Worm (Caenorhabditis elegans) whole organism, L4 larva: ENCODE results near the gene tsen-2.

Experiments used
- F10B5.3 ChIP-seq: sonication (generic microtip); optimal IDR thresholded peaks from 2 replicates; lab custom pipeline; 2016; ENCODE audit warnings: mild to moderate bottlenecking, missing genetic modification characterization, missing compliant biosample characterization
- R02D3.7 ChIP-seq: fragments of 150-350 bp; sonication (generic microtip); optimal IDR thresholded peaks from 3 replicates; lab custom pipeline; 2014; ENCODE audit warnings: missing biosample characterization, missing genetic modification characterization
- T26A8.4 ChIP-seq: fragments of 200-800 bp; sonication (Bioruptor generic); IDR thresholded peaks from 2 replicates; pipeline ENCODE4 v1.3.6; 2022; ENCODE audit warnings: missing genetic modification characterization, missing compliant biosample characterization
- Y5F2A.4 ChIP-seq: fragments of 200-800 bp; sonication (Bioruptor generic); optimal IDR thresholded peaks from 2 replicates; lab custom pipeline; 2018; ENCODE audit warnings: mild to moderate bottlenecking, missing genetic modification characterization, missing compliant biosample characterization
- aha-1 ChIP-seq: fragments of 150-350 bp; peaks from one replicate; lab custom pipeline; 2014; ENCODE audit warnings: missing biosample characterization, missing genetic modification characterization
- ama-1 ChIP-seq: fragments of 150-350 bp; optimal IDR thresholded peaks from 2 replicates; lab custom pipeline; 2014; ENCODE audit warnings: inconsistent platforms, mixed read lengths
- ceh-82 ChIP-seq: sonication (generic microtip); optimal IDR thresholded peaks from 2 replicates; lab custom pipeline; 2017; ENCODE audit warnings: missing biosample characterization, missing genetic modification characterization
- daf-16 ChIP-seq, 3 experiments: sonication (generic microtip); optimal IDR thresholded peaks; 2 replicates each; lab custom pipeline; 2016 to 2017; ENCODE audit warnings: missing genetic modification characterization in 3 of 3, missing genetic modification reagents in 3 of 3, mild to moderate bottlenecking in 2 of 3, missing compliant biosample characterization in 2 of 3, missing biosample characterization in 1 of 3, moderate library complexity in 1 of 3
- dmd-6 ChIP-seq: fragments of 200-800 bp; sonication (Bioruptor generic); IDR thresholded peaks from 2 replicates; pipeline ENCODE4 v1.3.6; 2022; ENCODE audit warnings: missing genetic modification reagents, missing genetic modification characterization, missing compliant biosample characterization
- dpl-1 ChIP-seq: fragments of 150-350 bp; optimal IDR thresholded peaks from 2 replicates; lab custom pipeline; 2014; ENCODE audit warnings: missing biosample characterization, missing genetic modification reagents, missing genetic modification characterization
- dve-1 ChIP-seq: sonication (generic microtip); optimal IDR thresholded peaks from 2 replicates; lab custom pipeline; 2017; ENCODE audit warnings: antibody characterized with exemption, mild to moderate bottlenecking, missing genetic modification characterization, missing compliant biosample characterization; ENCODE audit not compliant: insufficient read depth
- fos-1 ChIP-seq: fragments of 150-350 bp; optimal IDR thresholded peaks from 2 replicates; lab custom pipeline; 2014; ENCODE audit warnings: missing biosample characterization, missing genetic modification characterization
- hlh-11 ChIP-seq: fragments of 200-800 bp; sonication (Bioruptor generic); optimal IDR thresholded peaks from 2 replicates; lab custom pipeline; 2018; ENCODE audit warnings: mild to moderate bottlenecking, missing genetic modification characterization, missing compliant biosample characterization
- lin-1 ChIP-seq: fragments of 200-800 bp; sonication (Bioruptor generic); IDR thresholded peaks from 2 replicates; pipeline ENCODE4 v1.3.6; 2022; ENCODE audit warnings: missing genetic modification reagents, missing genetic modification characterization, missing compliant biosample characterization
- lin-38 ChIP-seq: fragments of 200-800 bp; sonication (Bioruptor generic); IDR thresholded peaks from 2 replicates; pipeline ENCODE4 v1.3.6; 2022; ENCODE audit warnings: missing genetic modification reagents, missing genetic modification characterization, missing compliant biosample characterization
- lsy-2 ChIP-seq, 2 experiments: fragments of 150-350 bp in 1 of 2; sonication (generic microtip) in 1 of 2; optimal IDR thresholded peaks; 2 replicates each; lab custom pipeline; 2014 to 2017; ENCODE audit warnings: missing biosample characterization in 2 of 2, missing genetic modification characterization in 2 of 2
- madf-5 ChIP-seq, 2 experiments: fragments of 200-800 bp; sonication (Bioruptor generic); IDR thresholded peaks; 2 replicates each; pipeline ENCODE4 v1.3.6; 2022; ENCODE audit warnings: missing compliant biosample characterization in 2 of 2, missing genetic modification characterization in 2 of 2
- mdl-1 ChIP-seq, 2 experiments: fragments of 150-350 bp in 1 of 2; sonication (generic microtip) in 1 of 2; optimal IDR thresholded peaks; 2 replicates each; lab custom pipeline; 2014 to 2017; ENCODE audit warnings: missing biosample characterization in 2 of 2, missing genetic modification characterization in 2 of 2
- mep-1 ChIP-seq: fragments of 150-350 bp; sonication (generic microtip); optimal IDR thresholded peaks from 3 replicates; lab custom pipeline; 2014; ENCODE audit warnings: missing biosample characterization, missing genetic modification characterization
- mes-2 ChIP-seq: sonication (generic microtip); optimal IDR thresholded peaks from 2 replicates; lab custom pipeline; 2016; ENCODE audit warnings: missing genotype, mild to moderate bottlenecking, missing genetic modification characterization, missing compliant biosample characterization; ENCODE audit not compliant: poor library complexity, severe bottlenecking
- nhr-10 ChIP-seq: fragments of 150-350 bp; optimal IDR thresholded peaks from 2 replicates; lab custom pipeline; 2014; ENCODE audit warnings: missing biosample characterization, missing genetic modification characterization
- nhr-41 ChIP-seq: fragments of 200-800 bp; sonication (Bioruptor generic); IDR thresholded peaks from 2 replicates; pipeline ENCODE4 v1.3.6; 2022; ENCODE audit warnings: missing genetic modification reagents, missing genetic modification characterization, missing compliant biosample characterization
- nhr-76 ChIP-seq: fragments of 150-350 bp; optimal IDR thresholded peaks from 2 replicates; lab custom pipeline; 2014; ENCODE audit warnings: missing biosample characterization, missing genetic modification characterization
- nhr-77 ChIP-seq: fragments of 150-350 bp; optimal IDR thresholded peaks from 2 replicates; lab custom pipeline; 2014; ENCODE audit warnings: missing biosample characterization, missing genetic modification characterization
- pha-4 ChIP-seq, 2 experiments: fragments of 150-350 bp in 1 of 2; fragments of 200-800 bp in 1 of 2; sonication (Bioruptor generic) in 1 of 2; IDR thresholded peaks in 1 of 2; optimal IDR thresholded peaks in 1 of 2; 2 replicates each; pipeline versions ENCODE4 v1.3.6 to Lab custom; 2014 to 2022; ENCODE audit warnings: missing genetic modification characterization in 2 of 2, missing genetic modification reagents in 2 of 2, missing biosample characterization in 1 of 2, missing compliant biosample characterization in 1 of 2
- php-3 ChIP-seq: fragments of 200-800 bp; sonication (Bioruptor generic); IDR thresholded peaks from 2 replicates; pipeline ENCODE4 v1.3.6; 2022; ENCODE audit warnings: missing genetic modification reagents, missing genetic modification characterization, missing compliant biosample characterization
- rbr-2 ChIP-seq: sonication (generic microtip); optimal IDR thresholded peaks from 2 replicates; lab custom pipeline; 2016; ENCODE audit warnings: missing genotype, missing genetic modification characterization, missing compliant biosample characterization
- set-16 ChIP-seq: fragments of 200-800 bp; sonication (Bioruptor generic); IDR thresholded peaks from 2 replicates; pipeline ENCODE4 v1.3.6; 2022; ENCODE audit warnings: missing genetic modification reagents, missing genetic modification characterization, missing compliant biosample characterization
- spr-1 ChIP-seq: sonication (generic microtip); optimal IDR thresholded peaks from 2 replicates; lab custom pipeline; 2016; ENCODE audit warnings: mild to moderate bottlenecking, missing genetic modification characterization, missing compliant biosample characterization
- spr-3 ChIP-seq: fragments of 200-800 bp; sonication (Bioruptor generic); optimal IDR thresholded peaks from 2 replicates; lab custom pipeline; 2018; ENCODE audit warnings: mild to moderate bottlenecking, missing genetic modification characterization, missing compliant biosample characterization
- tag-97 ChIP-seq: fragments of 200-800 bp; sonication (Bioruptor generic); IDR thresholded peaks from 2 replicates; pipeline ENCODE4 v1.3.6; 2022; ENCODE audit warnings: missing genetic modification characterization, missing compliant biosample characterization
- vab-7 ChIP-seq: fragments of 200-800 bp; sonication (Bioruptor generic); IDR thresholded peaks from 2 replicates; pipeline ENCODE4 v1.3.6; 2022; ENCODE audit warnings: missing genetic modification reagents, missing genetic modification characterization, missing compliant biosample characterization
- zfp-3 ChIP-seq: fragments of 200-800 bp; sonication (Bioruptor generic); conservative IDR thresholded peaks from 2 replicates; pipeline ENCODE4 v1.3.6; 2022; ENCODE audit warnings: missing genetic modification reagents, missing genetic modification characterization, missing compliant biosample characterization

tsen-2 gene

ce11 chrIII:11920187-11920785 lies 22.2 kb upstream of the tsen-2 start, which contains the start of the genes ccf-1 and trap-4 (continued):
- TF ChIP-seq nhr-77 (tag; lab: Kevin White, UChicago) (peak; percentile 11), tag-97 (no peak), ama-1 (lab: Kevin White, UChicago) (no peak), spr-3 (GFP tag; lab: Kevin White, UChicago) (no peak), rbr-2 (tag; lab: Kevin White, UChicago) (peak; percentile 39), daf-16 (GFP tag; optimal IDR thresholded peaks at IDR 0.05; lab: Kevin White, UChicago) (no peak), daf-16 (tag; optimal IDR thresholded peaks at IDR 0.05; lab: Kevin White, UChicago) (peak; percentile 21)

DNA sequence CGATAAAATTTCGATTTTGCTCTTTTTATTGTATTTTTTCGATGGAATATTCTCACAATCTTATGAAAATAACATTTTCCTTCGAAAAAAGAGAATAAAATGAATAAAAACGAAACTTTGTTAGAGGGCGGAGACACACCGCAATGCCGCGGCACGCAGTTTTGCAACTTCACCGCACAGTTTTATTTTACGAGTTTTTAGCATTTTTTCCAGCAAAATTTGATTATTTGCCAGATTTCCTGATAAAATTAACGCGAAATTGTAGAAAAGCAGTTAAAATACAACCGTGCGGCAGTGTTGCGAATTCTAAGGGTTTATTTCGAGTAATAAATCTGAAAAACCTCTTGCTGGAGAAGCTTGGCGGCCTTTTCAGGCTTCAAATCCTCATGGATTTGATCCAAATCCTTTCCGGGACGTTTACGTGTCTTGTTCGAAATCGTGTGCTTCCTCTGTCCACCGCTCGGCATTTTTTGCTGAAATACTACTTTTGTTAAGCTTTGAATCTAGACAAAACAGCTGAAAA lies 20.2 kb upstream of the tsen-2 start, which contains the start of gene znf-593:
TSS of gene znf-593 (minus strand) at position 473 of the 523 bp plus-strand sequence.
- no peak for TF ChIP-seq nhr-76 (tag; lab: Kevin White, UChicago)
- TF ChIP-seq R02D3.7 (tag; lab: Kevin White, UChicago) = no peak
- TF ChIP-seq php-3 (GFP tag; lab: Robert Waterston, UW) = peak; percentile 49; the same call in 1 of the 2 replicates
- TF ChIP-seq pha-4 (GFP tag; IDR thresholded peaks at IDR 0.05; lab: Robert Waterston, UW) = 0 out of 2 replicates have a peak, but pooled peaks have one; percentile 27
- TF ChIP-seq pha-4 (tag; optimal IDR thresholded peaks at IDR 0.05; lab: Kevin White, UChicago) = no peak
- TF ChIP-seq ceh-82 = no peak
- peak; percentile 12 for TF ChIP-seq ama-1 (lab: Kevin White, UChicago)
- TF ChIP-seq hlh-11 = peak; percentile 5
- peak; percentile 18 for TF ChIP-seq dpl-1 (GFP tag; lab: Kevin White, UChicago)
- TF ChIP-seq daf-16 (GFP tag; optimal IDR thresholded peaks at IDR 0.05; lab: Kevin White, UChicago) = no peak
- TF ChIP-seq daf-16 (tag; optimal IDR thresholded peaks at IDR 0.05; lab: Kevin White, UChicago) = peak; percentile 11
- peak; percentile 47 for TF ChIP-seq dve-1 (tag; lab: Kevin White, UChicago)
- TF ChIP-seq Y5F2A.4 (GFP tag; lab: Kevin White, UChicago) = peak; percentile 55
- peak; percentile 19; the same call in 1 of the 2 replicates for TF ChIP-seq lin-38 (GFP tag; lab: Robert Waterston, UW)
- no peak for TF ChIP-seq nhr-41 (GFP tag; lab: Robert Waterston, UW)
- peak; percentile 52 for TF ChIP-seq aha-1 (tag; lab: Kevin White, UChicago)
- no peak for TF ChIP-seq madf-5 (GFP tag; IDR thresholded peaks at IDR 0.05; lab: Robert Waterston, UW)
- TF ChIP-seq nhr-10 = no peak
- 0 out of 2 replicates have a peak, but pooled peaks have one; percentile 30 for TF ChIP-seq zfp-3 (GFP tag; lab: Robert Waterston, UW)
- peak; percentile 18 for TF ChIP-seq spr-1 (tag; lab: Kevin White, UChicago)
- no peak for TF ChIP-seq lin-1 (GFP tag; lab: Robert Waterston, UW)
- TF ChIP-seq mes-2 (tag; lab: Kevin White, UChicago) = peak; percentile 61
- no peak for TF ChIP-seq fos-1 (tag; lab: Kevin White, UChicago)
- TF ChIP-seq vab-7 = no peak
- no peak for TF ChIP-seq dmd-6 (GFP tag; lab: Robert Waterston, UW)
- no peak for TF ChIP-seq set-16 (GFP tag; lab: Robert Waterston, UW)
- TF ChIP-seq lsy-2 (tag; optimal IDR thresholded peaks at IDR 0.05; lab: Kevin White, UChicago) = peak in 1 of 2 experiments; percentile 30
- peak; percentile 13 for TF ChIP-seq F10B5.3 (tag; lab: Kevin White, UChicago)
- TF ChIP-seq T26A8.4 = peak; percentile 56
- TF ChIP-seq mep-1 = peak; percentile 21

DNA sequence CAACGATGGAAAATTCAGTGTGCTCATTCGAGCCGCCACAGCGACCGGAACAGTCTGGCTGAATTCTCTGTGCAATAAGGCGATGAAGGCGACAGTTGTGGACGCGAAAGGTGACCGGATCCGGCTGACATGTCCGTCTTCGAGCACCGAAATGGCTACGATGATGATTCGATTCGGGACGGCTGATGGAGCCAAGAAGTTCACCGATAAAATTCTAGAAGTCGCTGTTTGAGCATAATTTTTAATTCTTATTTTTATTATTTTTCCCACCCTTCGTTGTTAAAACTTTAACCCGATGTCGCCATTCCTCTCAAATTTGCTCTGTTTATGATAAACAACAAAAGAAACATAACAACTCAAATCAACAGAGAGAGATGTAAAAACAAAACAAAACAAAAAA lies 19.5 kb upstream of the tsen-2 start:
- TF ChIP-seq lin-38 (GFP tag; lab: Robert Waterston, UW) (0 out of 2 replicates have a peak, but pooled peaks have one; percentile 25), mes-2 (tag; lab: Kevin White, UChicago) (peak; percentile 45), pha-4 (GFP tag; IDR thresholded peaks at IDR 0.05; lab: Robert Waterston, UW) (no peak), pha-4 (tag; optimal IDR thresholded peaks at IDR 0.05; lab: Kevin White, UChicago) (no peak), mdl-1 (tag; optimal IDR thresholded peaks at IDR 0.05; lab: Kevin White, UChicago) (no peak), aha-1 (tag; lab: Kevin White, UChicago) (peak; percentile 9)
